Worm (Caenorhabditis elegans): Measurements from ENCODE around the gene T24E12.6.

ce11 chrII:3777802-3778201 is 16.3 kb upstream of the T24E12.6 start:
- TF ChIP-seq him-1 (tag; optimal IDR thresholded peaks at IDR 0.05) (no peak), dao-5 (tag; optimal IDR thresholded peaks at IDR 0.05) (no peak), W03F9.2 (tag; optimal IDR thresholded peaks at IDR 0.05) (no peak)

Measured in whole organism, L4/young adult.